Fruit fly (Drosophila melanogaster): ENCODE measurements around the gene Polr2I.

Polr2I gene

dm6 chr3R:14308801-14309217 lies at the start of gene Polr2I:
Gene Polr2I, plus strand, starts transcription at chr3R:14309089.
- no peak for TF ChIP-seq psq (optimal IDR thresholded peaks at IDR 0.05)
- TF ChIP-seq Dll (optimal IDR thresholded peaks at IDR 0.05), result no peak
- no peak for TF ChIP-seq EcR (GFP tag; optimal IDR thresholded peaks at IDR 0.05)
- TF ChIP-seq pan (optimal IDR thresholded peaks at IDR 0.05), result no peak
- TF ChIP-seq usp (GFP tag; optimal IDR thresholded peaks at IDR 0.05), result no peak
- TF ChIP-seq CG8478 (optimal IDR thresholded peaks at IDR 0.05), result no peak

dm6 chr3R:14259821-14260220 lies 49.1 kb upstream of the Polr2I start, which contains the start of gene MetRS-m:
Gene MetRS-m, minus strand, starts transcription at chr3R:14259991.
- TF ChIP-seq EcR (GFP tag; optimal IDR thresholded peaks at IDR 0.05), result no peak
- no peak for TF ChIP-seq Dll (optimal IDR thresholded peaks at IDR 0.05)
- no peak for TF ChIP-seq CG8478 (optimal IDR thresholded peaks at IDR 0.05)
- no peak for TF ChIP-seq psq (optimal IDR thresholded peaks at IDR 0.05)
- no peak for TF ChIP-seq pan (optimal IDR thresholded peaks at IDR 0.05)
- no peak for TF ChIP-seq usp (GFP tag; optimal IDR thresholded peaks at IDR 0.05)

- no peak for TF ChIP-seq CG8478 (optimal IDR thresholded peaks at IDR 0.05)
- no peak for TF ChIP-seq psq (optimal IDR thresholded peaks at IDR 0.05)
- no peak for TF ChIP-seq Dll (optimal IDR thresholded peaks at IDR 0.05)
- no peak for TF ChIP-seq pan (optimal IDR thresholded peaks at IDR 0.05)
- no peak for TF ChIP-seq usp (GFP tag; optimal IDR thresholded peaks at IDR 0.05)
- TF ChIP-seq EcR (GFP tag; optimal IDR thresholded peaks at IDR 0.05), result no peak
These were observed 47.8 kb upstream of the Polr2I start, which contains the start of gene CG14840 for dm6 chr3R:14261113-14261512. Gene CG14840, minus strand, starts transcription at chr3R:14261213.

dm6 chr3R:14262087-14262486 lies 46.8 kb upstream of the Polr2I start, which contains the start of the genes CG14839 and CG14841:
Gene CG14839, plus strand, starts transcription at chr3R:14262387.
Gene CG14841, minus strand, starts transcription at chr3R:14262418.
- TF ChIP-seq Dll (optimal IDR thresholded peaks at IDR 0.05), result no peak
- no peak for TF ChIP-seq CG8478 (optimal IDR thresholded peaks at IDR 0.05)
- no peak for TF ChIP-seq EcR (GFP tag; optimal IDR thresholded peaks at IDR 0.05)
- TF ChIP-seq psq (optimal IDR thresholded peaks at IDR 0.05), result no peak
- no peak for TF ChIP-seq pan (optimal IDR thresholded peaks at IDR 0.05)
- TF ChIP-seq usp (GFP tag; optimal IDR thresholded peaks at IDR 0.05), result no peak

dm6 chr3R:14275519-14276172 lies 33.2 kb upstream of the Polr2I start:
- TF ChIP-seq Dll (optimal IDR thresholded peaks at IDR 0.05) (peak; percentile 56), usp (GFP tag; optimal IDR thresholded peaks at IDR 0.05) (no peak)

dm6 chr3R:14277894-14278522 lies 30.9 kb upstream of the Polr2I start:
- TF ChIP-seq pan (optimal IDR thresholded peaks at IDR 0.05), result no peak
- no peak for TF ChIP-seq usp (GFP tag; optimal IDR thresholded peaks at IDR 0.05)
- TF ChIP-seq psq (optimal IDR thresholded peaks at IDR 0.05), result no peak
- no peak for TF ChIP-seq EcR (GFP tag; optimal IDR thresholded peaks at IDR 0.05)
- no peak for TF ChIP-seq Dll (optimal IDR thresholded peaks at IDR 0.05)
- TF ChIP-seq CG8478 (optimal IDR thresholded peaks at IDR 0.05), result no peak

dm6 chr3R:14278523-14279303 lies 30.2 kb upstream of the Polr2I start:
- TF ChIP-seq Dll (optimal IDR thresholded peaks at IDR 0.05), result peak; percentile 67
- no peak for TF ChIP-seq EcR (GFP tag; optimal IDR thresholded peaks at IDR 0.05)
- no peak for TF ChIP-seq psq (optimal IDR thresholded peaks at IDR 0.05)
- no peak for TF ChIP-seq usp (GFP tag; optimal IDR thresholded peaks at IDR 0.05)
- no peak for TF ChIP-seq CG8478 (optimal IDR thresholded peaks at IDR 0.05)
- TF ChIP-seq pan (optimal IDR thresholded peaks at IDR 0.05), result no peak

dm6 chr3R:14279311-14279998 lies 29.4 kb upstream of the Polr2I start:
- no peak for TF ChIP-seq pan (optimal IDR thresholded peaks at IDR 0.05)
- TF ChIP-seq EcR (GFP tag; optimal IDR thresholded peaks at IDR 0.05), result no peak
- no peak for TF ChIP-seq CG8478 (optimal IDR thresholded peaks at IDR 0.05)
- TF ChIP-seq Dll (optimal IDR thresholded peaks at IDR 0.05), result no peak
- TF ChIP-seq usp (GFP tag; optimal IDR thresholded peaks at IDR 0.05), result no peak
- no peak for TF ChIP-seq psq (optimal IDR thresholded peaks at IDR 0.05)

- TF ChIP-seq psq (optimal IDR thresholded peaks at IDR 0.05), result no peak
- TF ChIP-seq EcR (GFP tag; optimal IDR thresholded peaks at IDR 0.05), result no peak
- no peak for TF ChIP-seq CG8478 (optimal IDR thresholded peaks at IDR 0.05)
- no peak for TF ChIP-seq Dll (optimal IDR thresholded peaks at IDR 0.05)
- TF ChIP-seq usp (GFP tag; optimal IDR thresholded peaks at IDR 0.05), result no peak
- no peak for TF ChIP-seq pan (optimal IDR thresholded peaks at IDR 0.05)
These were observed 28.6 kb upstream of the Polr2I start for dm6 chr3R:14280324-14280723.

dm6 chr3R:14282215-14283041 lies 26.5 kb upstream of the Polr2I start:
- TF ChIP-seq usp (GFP tag; optimal IDR thresholded peaks at IDR 0.05), result no peak
- no peak for TF ChIP-seq EcR (GFP tag; optimal IDR thresholded peaks at IDR 0.05)
- TF ChIP-seq Dll (optimal IDR thresholded peaks at IDR 0.05), result no peak

All from whole organism.